Worm (Caenorhabditis elegans) whole organism, L4/young adult: ENCODE results near the gene T01G6.1.

Experiments used
- W03F9.2 ChIP-seq: fragments of 150-350 bp; optimal IDR thresholded peaks from 2 replicates; lab custom pipeline; 2014; ENCODE audit warnings: missing biosample characterization, missing genetic modification characterization
- dao-5 ChIP-seq: sonication (generic microtip); optimal IDR thresholded peaks from 2 replicates; lab custom pipeline; 2016; ENCODE audit warnings: missing genotype, missing genetic modification characterization, moderate library complexity, missing compliant biosample characterization
- him-1 ChIP-seq: sonication (generic microtip); optimal IDR thresholded peaks from 2 replicates; lab custom pipeline; 2016; ENCODE audit warnings: missing genotype, missing genetic modification reagents, missing genetic modification characterization, missing compliant biosample characterization

The T01G6.1 gene

DNA sequence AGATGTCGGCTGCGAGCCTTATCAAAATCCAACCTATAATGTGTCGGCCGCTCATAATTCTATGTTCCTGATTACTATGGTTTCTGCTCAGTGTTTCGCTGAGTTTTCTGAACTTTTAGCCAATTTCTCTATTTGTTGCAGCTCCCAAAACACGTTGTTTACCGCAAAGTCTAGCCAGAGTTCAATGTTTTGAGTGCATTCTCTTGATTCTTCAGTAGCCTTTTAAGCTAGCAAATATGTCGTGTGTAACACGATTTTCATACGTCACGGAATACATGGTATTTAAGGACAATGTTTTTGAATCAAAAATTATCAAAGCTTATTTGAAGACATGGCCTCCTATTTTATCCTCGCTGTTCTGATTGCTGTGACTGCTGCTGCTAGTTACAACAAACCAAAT, 7.7 kb downstream of the T01G6.1 start, which contains the start of gene srlf-19:
Gene srlf-19, plus strand, starts transcription at position 301 of the 400 bp plus-strand sequence.
- no peak for TF ChIP-seq him-1 (tag; lab: Kevin White, UChicago)
- no peak for TF ChIP-seq W03F9.2 (tag; lab: Kevin White, UChicago)
- no peak for TF ChIP-seq dao-5 (tag; lab: Kevin White, UChicago)

DNA sequence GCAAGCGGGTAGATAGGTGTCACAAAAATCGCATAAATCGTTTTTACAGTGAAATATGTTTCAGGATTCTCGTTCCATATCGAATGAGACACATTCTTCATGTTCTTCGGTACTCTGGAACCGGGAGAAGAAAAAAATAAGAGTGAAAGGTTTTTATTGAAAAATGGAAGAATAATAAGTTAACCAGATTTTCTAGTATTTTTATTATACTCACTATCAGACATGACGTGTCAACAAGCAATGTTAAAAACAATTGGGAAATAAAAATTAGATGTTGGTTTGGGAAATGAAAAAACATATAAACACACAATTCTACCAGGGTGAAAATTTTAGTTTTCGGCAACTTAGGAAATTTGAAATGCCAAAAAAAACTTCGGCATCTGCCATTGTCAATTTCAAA, 14.9 kb downstream of the T01G6.1 start, which contains the start of gene srh-37:
Gene srh-37, minus strand, starts transcription at position 101 of the 400 bp plus-strand sequence.
- TF ChIP-seq him-1 (tag; lab: Kevin White, UChicago) (no peak), dao-5 (tag; lab: Kevin White, UChicago) (no peak), W03F9.2 (tag; lab: Kevin White, UChicago) (no peak)

DNA sequence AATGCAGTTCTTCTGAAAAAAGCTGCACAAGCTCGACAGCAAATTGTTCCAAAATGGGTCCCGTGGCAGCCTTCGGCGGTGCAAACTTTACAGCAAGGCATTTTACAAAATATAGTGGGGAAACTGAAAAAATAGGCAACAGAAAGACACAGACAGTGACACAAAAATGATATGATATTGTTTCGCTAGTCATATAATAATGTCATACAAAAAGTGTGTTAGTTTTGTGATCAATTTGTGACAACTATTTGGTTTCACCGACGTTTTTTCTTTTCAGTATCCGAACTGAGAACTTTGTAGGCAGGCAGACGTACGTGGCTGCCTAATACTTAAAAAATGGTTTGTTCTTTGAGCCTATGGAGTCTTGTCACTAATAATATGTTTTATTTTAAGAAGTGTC, 21.9 kb downstream of the T01G6.1 start, which contains the start of gene nhr-210:
Gene nhr-210, minus strand, starts transcription at position 101 of the 400 bp plus-strand sequence.
- TF ChIP-seq him-1 (tag; lab: Kevin White, UChicago): no peak

DNA sequence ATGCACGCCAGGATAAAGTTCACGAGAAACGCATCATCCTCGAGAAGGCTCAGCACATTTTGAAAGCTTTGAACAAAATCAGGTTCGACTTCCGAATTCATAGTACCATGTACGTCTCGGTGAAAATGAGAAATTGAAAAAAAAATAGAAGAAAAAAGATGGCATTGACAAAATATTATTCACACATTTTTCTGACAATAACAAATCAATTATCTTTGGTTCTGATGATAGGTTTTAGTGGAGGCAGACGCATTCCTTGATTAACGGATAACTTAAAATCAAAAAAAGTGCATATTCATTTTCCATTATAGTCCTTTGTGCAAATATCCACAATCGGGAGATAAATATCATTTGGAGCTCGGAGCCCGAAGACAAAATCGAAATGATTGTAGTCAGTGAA, 24.0 kb downstream of the T01G6.1 start, which contains the start of gene srw-107:
Gene srw-107, minus strand, starts transcription at position 101 of the 400 bp plus-strand sequence.
- TF ChIP-seq dao-5 (tag; lab: Kevin White, UChicago): no peak
- TF ChIP-seq him-1 (tag; lab: Kevin White, UChicago): no peak
- TF ChIP-seq W03F9.2 (tag; lab: Kevin White, UChicago): no peak

DNA sequence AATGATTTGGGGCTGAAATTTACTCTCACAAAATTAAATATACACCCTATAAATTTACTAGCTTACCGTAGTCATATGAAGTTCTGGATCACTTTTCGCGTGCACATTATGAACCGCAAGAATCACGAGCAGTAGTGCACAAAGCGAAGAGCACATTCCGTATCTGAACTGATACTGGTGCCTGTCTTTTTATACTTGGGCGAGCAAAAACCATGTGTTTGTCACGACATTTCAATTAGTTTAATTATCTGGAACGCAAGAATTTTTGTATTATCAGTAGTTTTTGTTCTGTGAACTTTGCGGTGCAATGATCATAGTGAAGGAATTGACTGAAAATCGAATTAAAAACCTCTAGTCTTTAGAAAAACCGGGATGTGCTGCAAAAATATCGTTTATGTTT, 26.6 kb downstream of the T01G6.1 start, which contains the start of gene lipl-3:
Gene lipl-3, minus strand, starts transcription at position 161 of the 400 bp plus-strand sequence.
- TF ChIP-seq him-1 (tag; lab: Kevin White, UChicago) (no peak), W03F9.2 (tag; lab: Kevin White, UChicago) (no peak), dao-5 (tag; lab: Kevin White, UChicago) (no peak)

DNA sequence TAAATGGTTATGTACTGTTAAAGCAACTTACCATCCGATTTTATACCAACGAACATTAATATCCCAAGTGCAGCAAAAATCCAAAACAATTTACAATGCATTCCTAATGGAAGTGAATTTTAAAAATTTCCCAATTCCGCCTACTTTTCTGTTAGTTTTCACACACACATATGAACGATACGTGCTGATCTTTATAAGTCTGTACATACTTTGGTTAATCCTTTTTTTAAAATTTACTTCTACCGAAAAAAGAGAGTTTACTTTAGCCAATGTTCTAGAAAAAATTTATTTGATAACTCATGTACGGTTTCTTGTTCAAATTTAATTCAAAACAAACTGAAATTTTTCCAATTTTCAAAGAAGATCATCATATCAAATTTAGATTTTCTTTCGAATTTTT, 27.5 kb downstream of the T01G6.1 start, which contains the start of gene R11G11.16:
Gene R11G11.16, minus strand, starts transcription at position 101 of the 400 bp plus-strand sequence.
- no peak for TF ChIP-seq him-1 (tag; lab: Kevin White, UChicago)
- TF ChIP-seq W03F9.2 (tag; lab: Kevin White, UChicago): no peak
- no peak for TF ChIP-seq dao-5 (tag; lab: Kevin White, UChicago)

DNA sequence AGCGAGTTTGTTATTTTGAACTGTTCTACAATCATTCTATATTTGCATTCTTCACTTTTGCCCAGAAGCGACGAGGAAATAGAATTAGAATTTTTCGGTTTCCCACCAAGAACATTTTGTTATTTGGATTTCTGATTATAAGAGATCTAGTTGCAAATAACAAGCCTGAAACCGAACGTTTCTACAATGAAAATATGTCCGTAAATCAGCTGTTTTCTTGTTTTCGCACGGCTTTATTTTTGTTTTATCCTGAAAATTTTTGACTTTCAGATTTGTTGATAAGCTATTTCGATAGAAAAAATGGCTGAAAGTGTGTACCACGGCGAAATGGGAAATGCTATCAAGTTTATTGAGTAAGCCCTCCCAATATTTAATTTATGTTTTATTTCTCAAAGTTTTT, 30.1 kb downstream of the T01G6.1 start, which contains the start of gene srw-108:
Gene srw-108, plus strand, starts transcription at position 301 of the 400 bp plus-strand sequence.
- TF ChIP-seq W03F9.2 (tag; lab: Kevin White, UChicago): no peak
- no peak for TF ChIP-seq dao-5 (tag; lab: Kevin White, UChicago)
- no peak for TF ChIP-seq him-1 (tag; lab: Kevin White, UChicago)

DNA sequence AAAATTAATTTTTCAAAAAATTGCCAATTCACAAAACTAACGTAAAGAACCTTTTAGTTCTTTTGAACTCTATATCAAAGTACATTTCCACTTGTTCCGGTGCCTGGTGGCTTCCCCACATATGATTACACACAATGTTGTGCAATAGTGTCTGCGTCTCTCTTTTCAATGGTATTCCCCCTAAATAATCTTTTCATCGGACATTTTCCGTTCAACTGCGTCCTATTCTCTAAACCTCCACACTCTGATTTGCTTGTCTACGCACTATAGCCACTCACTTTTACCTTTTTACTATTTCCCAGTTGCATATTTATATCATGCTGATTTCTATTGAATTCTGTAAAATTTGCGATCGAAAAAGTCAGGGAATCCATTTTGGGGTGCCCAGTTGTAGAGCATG, 34.5 kb downstream of the T01G6.1 start, which contains the start of gene nhr-58:
Gene nhr-58, plus strand, starts transcription at position 214 of the 400 bp plus-strand sequence.
- no peak for TF ChIP-seq him-1 (tag; lab: Kevin White, UChicago)
- no peak for TF ChIP-seq dao-5 (tag; lab: Kevin White, UChicago)
- TF ChIP-seq W03F9.2 (tag; lab: Kevin White, UChicago): no peak

DNA sequence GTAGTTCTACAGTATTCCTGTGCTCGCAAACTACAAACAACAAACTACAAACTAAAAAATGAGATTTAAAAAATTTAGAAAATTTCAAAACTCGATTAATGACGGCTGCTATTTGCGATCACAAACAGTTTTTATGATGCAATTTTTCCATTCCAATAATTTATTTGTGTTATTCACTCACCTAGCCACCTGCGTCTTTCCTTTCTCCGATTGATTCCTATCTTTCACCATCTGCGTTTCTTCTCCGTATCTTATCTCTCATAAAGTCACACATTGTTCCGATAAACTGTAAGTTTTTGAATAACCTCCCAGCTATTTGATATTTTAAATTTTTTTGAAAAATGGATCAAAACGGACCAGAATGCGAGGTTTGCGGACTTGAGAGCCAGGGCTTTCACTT, 36.7 kb downstream of the T01G6.1 start, which contains the start of gene nhr-132:
Gene nhr-132, plus strand, starts transcription at position 271 of the 400 bp plus-strand sequence.
- no peak for TF ChIP-seq dao-5 (tag; lab: Kevin White, UChicago)
- no peak for TF ChIP-seq W03F9.2 (tag; lab: Kevin White, UChicago)
- no peak for TF ChIP-seq him-1 (tag; lab: Kevin White, UChicago)

DNA sequence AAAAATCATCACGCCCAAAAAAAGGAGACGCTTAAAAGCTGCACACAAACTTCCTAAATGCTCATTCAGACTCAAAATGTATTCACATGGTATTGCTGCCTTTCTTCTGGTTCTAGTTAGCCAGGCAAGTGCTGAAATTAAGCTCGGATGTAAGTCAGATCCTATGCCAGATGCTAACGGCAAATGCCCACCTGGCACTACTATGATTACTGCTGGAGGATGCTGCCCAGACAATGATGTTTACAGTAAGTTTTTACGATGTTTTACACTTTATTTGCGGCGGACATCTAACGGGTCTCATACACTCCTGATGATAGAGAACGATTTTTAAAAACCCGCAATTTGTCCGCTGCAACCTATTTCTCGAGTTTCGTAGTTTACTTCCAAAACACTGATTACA, 39.1 kb downstream of the T01G6.1 start, which contains the start of gene C14C6.5:
Gene C14C6.5, plus strand, starts transcription at position 58 of the 400 bp plus-strand sequence.
- no peak for TF ChIP-seq him-1 (tag; lab: Kevin White, UChicago)
- TF ChIP-seq W03F9.2 (tag; lab: Kevin White, UChicago): no peak
- TF ChIP-seq dao-5 (tag; lab: Kevin White, UChicago): no peak

DNA sequence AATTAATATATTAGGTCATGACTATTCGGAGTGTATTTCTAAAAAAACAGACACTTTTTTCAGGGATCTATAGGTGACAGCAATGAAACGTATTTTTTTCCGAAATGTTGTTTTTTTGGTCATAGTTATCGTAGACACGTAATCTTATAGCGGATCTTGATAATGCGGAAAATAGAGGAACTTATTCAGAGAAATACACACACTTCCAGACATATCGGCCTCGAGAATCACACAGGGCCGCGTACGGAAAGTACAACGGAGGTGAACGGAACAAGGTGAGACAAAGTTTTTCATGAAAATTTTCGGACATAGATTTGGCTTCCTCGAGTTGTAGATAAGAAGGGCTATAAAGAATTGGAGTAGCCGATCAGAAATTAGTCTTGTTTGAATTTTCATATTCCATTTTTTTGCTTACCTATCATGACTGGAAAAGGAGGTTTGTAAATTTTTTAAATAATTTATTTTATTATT, 41.6 kb downstream of the T01G6.1 start, which contains the start of gene nhr-155:
Gene nhr-155, plus strand, starts transcription at position 421 of the 471 bp plus-strand sequence.
- TF ChIP-seq dao-5 (tag; lab: Kevin White, UChicago): no peak
- TF ChIP-seq him-1 (tag; lab: Kevin White, UChicago): no peak
- no peak for TF ChIP-seq W03F9.2 (tag; lab: Kevin White, UChicago)

DNA sequence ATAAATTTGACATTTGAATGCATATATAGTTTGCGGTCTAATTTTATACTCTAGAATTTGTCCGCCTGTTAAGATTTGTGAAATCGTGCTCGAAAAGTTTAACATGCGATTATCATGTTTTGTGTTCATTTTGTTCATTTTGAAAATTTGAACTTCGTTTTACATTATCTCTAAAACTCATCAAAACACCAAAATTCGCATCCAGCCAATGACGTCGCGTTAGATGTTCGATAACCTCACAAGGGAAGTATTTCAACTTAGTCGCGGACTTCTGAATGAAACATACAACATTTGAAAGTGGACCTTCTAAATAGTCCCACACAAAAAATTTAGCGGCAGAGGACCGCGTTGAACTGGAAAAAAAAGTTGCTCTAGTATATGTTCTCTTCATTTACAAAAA, 44.0 kb downstream of the T01G6.1 start:
- no peak for TF ChIP-seq dao-5 (tag; lab: Kevin White, UChicago)
- TF ChIP-seq W03F9.2 (tag; lab: Kevin White, UChicago): no peak
- no peak for TF ChIP-seq him-1 (tag; lab: Kevin White, UChicago)

DNA sequence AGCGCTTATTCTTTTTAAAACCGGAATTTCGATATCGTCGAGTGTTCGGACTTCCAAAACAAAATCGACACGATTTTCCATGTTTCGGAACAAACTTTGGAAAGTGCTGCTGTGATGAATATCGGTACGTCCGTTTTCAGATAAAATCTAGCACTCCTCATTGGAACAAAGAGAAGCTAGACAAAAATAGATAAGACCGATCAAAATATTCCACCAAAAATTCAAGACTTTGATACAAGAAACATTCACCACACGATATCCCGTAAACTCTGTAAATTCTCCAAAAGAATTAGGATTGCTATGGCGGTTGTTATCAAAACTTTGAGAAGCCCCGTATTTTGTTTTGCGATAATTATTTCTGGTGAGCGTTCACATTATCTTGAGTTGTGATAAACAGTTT, 45.7 kb downstream of the T01G6.1 start, which contains the start of gene C14C6.3:
Gene C14C6.3, plus strand, starts transcription at position 301 of the 400 bp plus-strand sequence.
- TF ChIP-seq W03F9.2 (tag; lab: Kevin White, UChicago) (no peak), dao-5 (tag; lab: Kevin White, UChicago) (no peak)
